Fruit fly (Drosophila melanogaster) whole organism, pupa: ENCODE data around the gene Rpn7.

ENCODE experiments used
- CG10348 ChIP-seq: fragments of 200-800 bp; sonication (Bioruptor generic); IDR thresholded peaks from 2 replicates; pipeline ENCODE4 v1.3.6; 2022; ENCODE audit warnings: missing biosample characterization, missing genetic modification characterization
- CG12605 ChIP-seq: fragments of 200-800 bp; sonication (Bioruptor generic); IDR thresholded peaks from 2 replicates; pipeline ENCODE4 v1.3.6; 2022; ENCODE audit warnings: missing biosample characterization, missing genetic modification characterization
- CG13204 ChIP-seq: fragments of 200-800 bp; sonication (Bioruptor generic); optimal IDR thresholded peaks from 2 replicates; lab custom pipeline; 2018; ENCODE audit warnings: missing biosample characterization, mild to moderate bottlenecking, missing genetic modification characterization, moderate library complexity
- CG14655 ChIP-seq: fragments of 200-800 bp; sonication (Bioruptor generic); optimal IDR thresholded peaks from 3 replicates; lab custom pipeline; 2017; ENCODE audit warnings: mild to moderate bottlenecking, missing biosample characterization, missing genetic modification reagents, missing genetic modification characterization
- CG15710 ChIP-seq: fragments of 200-800 bp; sonication (Bioruptor generic); optimal IDR thresholded peaks from 2 replicates; lab custom pipeline; 2018; ENCODE audit warnings: missing biosample characterization, mild to moderate bottlenecking, missing genetic modification characterization, moderate library complexity
- CG17806 ChIP-seq: fragments of 200-800 bp; sonication (Bioruptor generic); optimal IDR thresholded peaks from 2 replicates; lab custom pipeline; 2018; ENCODE audit warnings: missing biosample characterization, mild to moderate bottlenecking, missing genetic modification characterization, moderate library complexity
- CG32121 ChIP-seq: fragments of 200-800 bp; sonication (Bioruptor generic); IDR thresholded peaks from 2 replicates; pipeline ENCODE4 v1.3.6; 2022; ENCODE audit warnings: missing biosample characterization, missing genetic modification characterization
- CG34367 ChIP-seq: fragments of 200-800 bp; sonication (Bioruptor generic); optimal IDR thresholded peaks from 2 replicates; lab custom pipeline; 2018; ENCODE audit warnings: missing biosample characterization, mild to moderate bottlenecking, missing genetic modification characterization
- CG4496 ChIP-seq: fragments of 200-800 bp; sonication (Bioruptor generic); IDR thresholded peaks from 3 replicates; pipeline ENCODE4 v1.3.6; 2022; ENCODE audit warnings: missing biosample characterization, missing genetic modification characterization
- CG8159 ChIP-seq: fragments of 200-800 bp; sonication (Bioruptor generic); optimal IDR thresholded peaks from 3 replicates; lab custom pipeline; 2018; ENCODE audit warnings: missing biosample characterization, mild to moderate bottlenecking, missing genetic modification characterization, moderate library complexity
- CG8301 ChIP-seq: fragments of 200-800 bp; sonication (Bioruptor generic); optimal IDR thresholded peaks from 2 replicates; lab custom pipeline; 2018; ENCODE audit warnings: missing biosample characterization, mild to moderate bottlenecking, missing genetic modification characterization
- CG9948 ChIP-seq: fragments of 200-800 bp; sonication (Bioruptor generic); optimal IDR thresholded peaks from 2 replicates; lab custom pipeline; 2018; ENCODE audit warnings: missing biosample characterization, mild to moderate bottlenecking, missing genetic modification characterization, moderate library complexity
- D1 ChIP-seq: fragments of 200-800 bp; sonication (Bioruptor generic); optimal IDR thresholded peaks from 2 replicates; lab custom pipeline; 2018; ENCODE audit warnings: missing biosample characterization, mild to moderate bottlenecking, missing genetic modification characterization, moderate library complexity
- EcR ChIP-seq: fragments of 200-800 bp; sonication (Bioruptor generic); optimal IDR thresholded peaks from 3 replicates; lab custom pipeline; 2019; ENCODE audit warnings: missing biosample characterization, missing genetic modification characterization, mild to moderate bottlenecking, moderate library complexity, missing genetic modification reagents
- Ets98B ChIP-seq: fragments of 200-800 bp; sonication (Bioruptor generic); IDR thresholded peaks from 2 replicates; pipeline ENCODE4 v1.3.6; 2022; ENCODE audit warnings: missing biosample characterization, missing genetic modification characterization
- Pif1A ChIP-seq: fragments of 200-800 bp; sonication (Bioruptor generic); optimal IDR thresholded peaks from 3 replicates; lab custom pipeline; 2016; ENCODE audit warnings: missing biosample characterization, missing genetic modification characterization
- Pif1B ChIP-seq: fragments of 200-800 bp; sonication (Bioruptor generic); optimal IDR thresholded peaks from 3 replicates; lab custom pipeline; 2016; ENCODE audit warnings: missing biosample characterization, missing genetic modification characterization
- Snoo ChIP-seq: fragments of 200-800 bp; sonication (Bioruptor generic); optimal IDR thresholded peaks from 3 replicates; lab custom pipeline; 2017; ENCODE audit warnings: missing biosample characterization, mild to moderate bottlenecking, missing genetic modification characterization, inconsistent platforms
- fd96Ca ChIP-seq: fragments of 200-800 bp; sonication (Bioruptor generic); IDR thresholded peaks from 3 replicates; pipeline ENCODE4 v1.3.6; 2022; ENCODE audit warnings: missing biosample characterization, missing genetic modification characterization
- gl ChIP-seq: fragments of 200-800 bp; sonication (Bioruptor generic); optimal IDR thresholded peaks from 2 replicates; lab custom pipeline; 2018; ENCODE audit warnings: missing biosample characterization, mild to moderate bottlenecking, missing genetic modification characterization
- rn ChIP-seq: fragments of 200-800 bp; sonication (Bioruptor generic); IDR thresholded peaks from 2 replicates; pipeline ENCODE4 v1.3.6; 2022; ENCODE audit warnings: missing biosample characterization, missing genetic modification characterization

Rpn7 gene

dm6 chr3R:22461673-22462585 lies at the start of gene Rpn7, which contains the start of gene AP-2mu:
Gene Rpn7, minus strand, starts transcription at chr3R:22462054.
Gene AP-2mu, plus strand, starts transcription at chr3R:22462455.
- TF ChIP-seq EcR (GFP tag; lab: Kevin White, UChicago) (no peak), CG8301 (no peak), CG13204 (GFP tag; lab: Kevin White, UChicago) (no peak), CG17806 (no peak), Pif1A (GFP tag; lab: Kevin White, UChicago) (no peak), CG8159 (tag; lab: Kevin White, UChicago) (no peak), CG14655 (GFP tag; lab: Kevin White, UChicago) (no peak), CG32121 (GFP tag; lab: Robert Waterston, UW) (no peak), CG34367 (no peak), CG10348 (GFP tag; lab: Robert Waterston, UW) (no peak), CG4496 (GFP tag; lab: Robert Waterston, UW) (no peak), fd96Ca (GFP tag; lab: Robert Waterston, UW) (no peak), D1 (tag; lab: Kevin White, UChicago) (no peak), CG12605 (GFP tag; lab: Robert Waterston, UW) (no peak), Snoo (tag; lab: Kevin White, UChicago) (no peak), Pif1B (GFP tag; lab: Kevin White, UChicago) (no peak), Ets98B (no peak), CG15710 (tag; lab: Kevin White, UChicago) (no peak)

- TF ChIP-seq CG8159 (tag; lab: Kevin White, UChicago) (peak; percentile 2), CG10348 (GFP tag; lab: Robert Waterston, UW) (no peak)
These were observed 41.8 kb upstream of the Rpn7 start for dm6 chr3R:22503630-22504029.

dm6 chr3R:22497025-22497424 lies 35.2 kb upstream of the Rpn7 start, which contains the start of gene Octbeta1R:
Gene Octbeta1R, plus strand, starts transcription at chr3R:22497215.
- TF ChIP-seq CG13204 (GFP tag; lab: Kevin White, UChicago) (no peak), CG8301 (no peak), CG12605 (GFP tag; lab: Robert Waterston, UW) (0 out of 2 replicates have a peak, but pooled peaks have one; percentile 9), CG8159 (tag; lab: Kevin White, UChicago) (no peak)

dm6 chr3R:22494523-22495309 lies 32.9 kb upstream of the Rpn7 start:
- TF ChIP-seq CG34367 (no peak), Pif1A (GFP tag; lab: Kevin White, UChicago) (no peak), CG8159 (tag; lab: Kevin White, UChicago) (peak; percentile 52), CG15710 (tag; lab: Kevin White, UChicago) (peak; percentile 21), Pif1B (GFP tag; lab: Kevin White, UChicago) (no peak), CG17806 (no peak), CG32121 (GFP tag; lab: Robert Waterston, UW) (no peak), CG13204 (GFP tag; lab: Kevin White, UChicago) (no peak), fd96Ca (GFP tag; lab: Robert Waterston, UW) (no peak), CG14655 (GFP tag; lab: Kevin White, UChicago) (peak; percentile 82), EcR (GFP tag; lab: Kevin White, UChicago) (no peak), gl (peak; percentile 46), Snoo (tag; lab: Kevin White, UChicago) (peak; percentile 9), CG9948 (tag; lab: Kevin White, UChicago) (no peak), Ets98B (no peak), CG12605 (GFP tag; lab: Robert Waterston, UW) (no peak), CG4496 (GFP tag; lab: Robert Waterston, UW) (no peak), D1 (tag; lab: Kevin White, UChicago) (peak; percentile 70), rn (GFP tag; lab: Robert Waterston, UW) (no peak)

dm6 chr3R:22492767-22493166 lies 30.9 kb upstream of the Rpn7 start, which contains the start of gene tHMG2:
Gene tHMG2, plus strand, starts transcription at chr3R:22492953.
- TF ChIP-seq CG8301 (no peak), CG8159 (tag; lab: Kevin White, UChicago) (no peak), CG14655 (GFP tag; lab: Kevin White, UChicago) (no peak)
- TF ChIP-seq, all 21 proteins: peak for 0
